Worm (Caenorhabditis elegans): Measurements from ENCODE around the gene rmd-1.

Gene rmd-1

DNA sequence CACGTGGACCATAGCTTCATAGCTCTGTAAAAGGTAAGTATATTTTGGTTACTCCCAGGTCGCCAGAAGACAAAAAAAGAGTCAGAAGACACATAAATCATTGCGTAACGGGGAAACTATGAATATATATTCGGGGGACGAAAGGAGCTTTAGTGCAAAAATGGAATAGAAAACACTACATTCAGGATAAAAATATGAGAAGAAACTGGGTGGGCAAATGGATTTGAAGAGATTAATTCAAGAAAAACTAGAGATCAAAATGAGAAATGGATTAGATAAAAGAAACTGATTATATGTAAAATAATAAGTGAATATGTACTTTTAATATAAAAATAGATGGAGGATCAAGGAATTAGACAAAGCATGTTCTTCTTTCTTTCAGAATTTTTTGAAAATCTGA lies 31.5 kb upstream of the rmd-1 start, which contains the start of gene C07A9.12:
Gene C07A9.12 (minus strand): TSS at position 101 of the 400 bp plus-strand sequence.
- TF ChIP-seq ref-1 (GFP tag; conservative IDR thresholded peaks at IDR 0.05) (no peak), ztf-23 (GFP tag; IDR thresholded peaks at IDR 0.05) (no peak), klf-2 (GFP tag; conservative IDR thresholded peaks at IDR 0.05) (no peak), T22C8.4 (GFP tag; IDR thresholded peaks at IDR 0.05) (no peak), ztf-29 (GFP tag; IDR thresholded peaks at IDR 0.05) (no peak), cog-1 (tag; optimal IDR thresholded peaks at IDR 0.05) (no peak), tab-1 (GFP tag; IDR thresholded peaks at IDR 0.05) (no peak), med-1 (GFP tag; optimal IDR thresholded peaks at IDR 0.05; ENCODE audit: insufficient read depth) (no peak)

- TF ChIP-seq flt-1 (GFP tag; IDR thresholded peaks at IDR 0.05) (no peak), med-1 (GFP tag; optimal IDR thresholded peaks at IDR 0.05; ENCODE audit: insufficient read depth) (no peak), cog-1 (tag; optimal IDR thresholded peaks at IDR 0.05) (no peak), ref-1 (GFP tag; conservative IDR thresholded peaks at IDR 0.05) (no peak), ztf-29 (GFP tag; IDR thresholded peaks at IDR 0.05) (no peak), klf-2 (GFP tag; conservative IDR thresholded peaks at IDR 0.05) (no peak), tab-1 (GFP tag; IDR thresholded peaks at IDR 0.05) (no peak), ztf-23 (GFP tag; IDR thresholded peaks at IDR 0.05) (no peak), T22C8.4 (GFP tag; IDR thresholded peaks at IDR 0.05) (no peak)
Observed at ce11 chrIII:9730407-9730806, 28.5 kb upstream of the rmd-1 start.

DNA sequence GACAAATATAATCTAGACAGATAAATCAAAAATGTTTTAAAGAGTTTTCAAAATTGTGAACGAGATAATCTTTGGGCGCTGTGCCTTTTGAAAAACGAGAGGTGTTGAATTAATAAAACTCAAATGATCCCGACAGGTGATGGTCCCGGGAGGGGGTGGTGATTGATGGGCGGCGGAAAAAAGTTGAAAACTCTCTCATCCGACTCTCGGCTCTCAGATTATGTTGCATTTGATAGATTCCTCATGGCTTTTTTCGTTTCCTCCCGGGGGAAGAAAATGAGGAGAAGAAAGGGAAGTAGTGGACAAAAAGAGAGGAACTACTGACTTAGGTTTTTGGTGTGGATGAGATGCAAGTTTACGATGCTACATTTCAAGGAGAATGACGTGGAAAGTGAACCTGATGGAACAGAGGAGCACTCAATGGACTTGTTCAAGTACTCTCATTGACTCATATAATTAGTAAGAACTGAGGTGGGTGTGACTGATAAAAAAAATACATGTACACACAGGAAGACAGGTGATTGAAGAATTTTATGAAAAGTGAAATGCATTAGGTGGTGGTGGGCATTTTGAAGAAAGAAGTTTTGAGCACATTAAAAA lies 27.5 kb upstream of the rmd-1 start:
- TF ChIP-seq ref-1 (GFP tag; conservative IDR thresholded peaks at IDR 0.05) (no peak), cog-1 (tag; optimal IDR thresholded peaks at IDR 0.05) (no peak)

- no peak for TF ChIP-seq tab-1 (GFP tag; IDR thresholded peaks at IDR 0.05)
- TF ChIP-seq ztf-23 (GFP tag; IDR thresholded peaks at IDR 0.05) = no peak
- no peak for TF ChIP-seq cog-1 (tag; optimal IDR thresholded peaks at IDR 0.05)
- TF ChIP-seq T22C8.4 (GFP tag; IDR thresholded peaks at IDR 0.05) = no peak
- no peak for TF ChIP-seq ztf-29 (GFP tag; IDR thresholded peaks at IDR 0.05)
Observed at ce11 chrIII:9733333-9733732, 25.6 kb upstream of the rmd-1 start.

DNA sequence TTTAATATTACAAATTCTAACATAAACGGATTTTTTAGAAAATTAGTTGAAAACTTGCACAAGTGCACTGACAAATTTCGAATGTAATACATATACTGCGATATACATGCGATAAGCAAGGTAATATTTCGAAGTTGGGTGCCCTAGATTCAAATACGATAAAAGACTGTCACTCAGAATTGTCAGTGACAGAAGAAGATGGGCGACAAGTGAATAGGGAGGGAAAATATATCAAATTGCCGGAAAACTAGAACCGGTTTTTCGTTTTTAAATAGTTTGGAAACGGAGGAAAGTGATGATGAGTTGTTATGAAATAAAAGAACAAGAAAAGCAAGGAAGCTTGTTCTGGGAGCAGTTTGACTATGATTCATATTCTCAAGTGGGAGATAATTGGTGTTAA lies 24.9 kb upstream of the rmd-1 start:
- no peak for TF ChIP-seq med-1 (GFP tag; optimal IDR thresholded peaks at IDR 0.05; ENCODE audit: insufficient read depth)
- TF ChIP-seq ztf-29 (GFP tag; IDR thresholded peaks at IDR 0.05) = no peak
- no peak for TF ChIP-seq tab-1 (GFP tag; IDR thresholded peaks at IDR 0.05)
- no peak for TF ChIP-seq cog-1 (tag; optimal IDR thresholded peaks at IDR 0.05)
- no peak for TF ChIP-seq ref-1 (GFP tag; conservative IDR thresholded peaks at IDR 0.05)
- TF ChIP-seq flt-1 (GFP tag; IDR thresholded peaks at IDR 0.05) = no peak
- TF ChIP-seq T22C8.4 (GFP tag; IDR thresholded peaks at IDR 0.05) = no peak

- no peak for TF ChIP-seq ztf-29 (GFP tag; IDR thresholded peaks at IDR 0.05)
- TF ChIP-seq T22C8.4 (GFP tag; IDR thresholded peaks at IDR 0.05) = no peak
- no peak for TF ChIP-seq med-1 (GFP tag; optimal IDR thresholded peaks at IDR 0.05; ENCODE audit: insufficient read depth)
Observed at ce11 chrIII:9735857-9736256, 23.0 kb upstream of the rmd-1 start, which contains the start of gene dao-6. Gene dao-6, minus strand, starts transcription at chrIII:9736201.

ce11 chrIII:9738954-9739353 lies 19.9 kb upstream of the rmd-1 start, which contains the start of gene hlh-4:
Gene hlh-4, minus strand, starts transcription at chrIII:9739054.
- TF ChIP-seq ztf-29 (GFP tag; IDR thresholded peaks at IDR 0.05) (no peak), med-1 (GFP tag; optimal IDR thresholded peaks at IDR 0.05; ENCODE audit: insufficient read depth) (no peak), ref-1 (GFP tag; conservative IDR thresholded peaks at IDR 0.05) (no peak), T22C8.4 (GFP tag; IDR thresholded peaks at IDR 0.05) (no peak), klf-2 (GFP tag; conservative IDR thresholded peaks at IDR 0.05) (no peak), tab-1 (GFP tag; IDR thresholded peaks at IDR 0.05) (no peak)

ce11 chrIII:9740663-9741062 lies 18.2 kb upstream of the rmd-1 start:
- TF ChIP-seq ztf-29 (GFP tag; IDR thresholded peaks at IDR 0.05) = no peak
- TF ChIP-seq ztf-23 (GFP tag; IDR thresholded peaks at IDR 0.05) = no peak
- no peak for TF ChIP-seq tab-1 (GFP tag; IDR thresholded peaks at IDR 0.05)
- no peak for TF ChIP-seq T22C8.4 (GFP tag; IDR thresholded peaks at IDR 0.05)
- TF ChIP-seq flt-1 (GFP tag; IDR thresholded peaks at IDR 0.05) = no peak
- no peak for TF ChIP-seq klf-2 (GFP tag; conservative IDR thresholded peaks at IDR 0.05)
- TF ChIP-seq cog-1 (tag; optimal IDR thresholded peaks at IDR 0.05) = no peak
- no peak for TF ChIP-seq ref-1 (GFP tag; conservative IDR thresholded peaks at IDR 0.05)
- no peak for TF ChIP-seq med-1 (GFP tag; optimal IDR thresholded peaks at IDR 0.05; ENCODE audit: insufficient read depth)

DNA sequence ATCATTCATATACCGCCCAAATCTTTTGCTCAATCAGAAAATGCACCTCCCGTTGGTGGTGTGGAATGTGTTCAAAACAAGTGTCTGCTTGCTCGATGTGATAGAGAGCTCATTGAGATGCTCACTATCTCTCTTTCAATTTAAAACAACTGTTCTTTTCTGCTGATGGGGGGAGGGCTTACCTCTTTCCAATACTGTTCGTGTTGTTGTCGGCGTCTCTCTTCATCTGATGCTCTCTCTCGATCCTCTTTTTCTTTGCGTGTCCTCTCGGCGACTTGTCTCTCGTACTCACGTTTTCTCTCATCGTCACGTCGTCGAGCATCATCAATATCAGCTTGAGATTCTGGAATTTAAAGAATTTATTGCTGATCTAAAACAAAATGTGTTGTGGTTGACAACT lies 16.9 kb upstream of the rmd-1 start:
- TF ChIP-seq flt-1 (GFP tag; IDR thresholded peaks at IDR 0.05) (no peak), ztf-29 (GFP tag; IDR thresholded peaks at IDR 0.05) (0 out of 2 replicates have a peak, but pooled peaks have one; percentile 38)

DNA sequence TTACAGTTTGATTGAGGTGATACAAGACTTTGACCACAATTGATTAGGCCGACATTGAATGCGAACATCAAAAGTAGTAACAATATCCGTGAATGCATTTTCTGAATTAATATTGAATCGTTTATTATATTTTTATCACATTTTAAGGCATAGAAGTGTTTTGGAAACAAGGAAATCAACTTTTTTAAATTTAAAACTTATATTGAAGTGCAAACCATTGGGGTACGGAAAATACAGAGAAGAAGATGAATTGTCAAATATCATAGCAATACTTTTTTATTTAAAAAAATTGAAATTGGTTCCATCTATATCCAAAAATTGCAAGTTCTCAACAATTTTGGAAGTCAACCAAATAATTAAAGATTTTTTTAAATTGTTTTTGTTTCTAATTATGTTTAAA lies 15.7 kb upstream of the rmd-1 start, which contains the start of gene T05G5.1:
Gene T05G5.1 (minus strand): TSS at position 101 of the 400 bp plus-strand sequence.
- TF ChIP-seq ztf-29 (GFP tag; IDR thresholded peaks at IDR 0.05) (no peak), ztf-23 (GFP tag; IDR thresholded peaks at IDR 0.05) (no peak), med-1 (GFP tag; optimal IDR thresholded peaks at IDR 0.05; ENCODE audit: insufficient read depth) (no peak), tab-1 (GFP tag; IDR thresholded peaks at IDR 0.05) (no peak), klf-2 (GFP tag; conservative IDR thresholded peaks at IDR 0.05) (no peak), flt-1 (GFP tag; IDR thresholded peaks at IDR 0.05) (no peak), cog-1 (tag; optimal IDR thresholded peaks at IDR 0.05) (no peak), T22C8.4 (GFP tag; IDR thresholded peaks at IDR 0.05) (no peak), ref-1 (GFP tag; conservative IDR thresholded peaks at IDR 0.05) (no peak)

ce11 chrIII:9744525-9744924 lies 14.4 kb upstream of the rmd-1 start:
- no peak for TF ChIP-seq klf-2 (GFP tag; conservative IDR thresholded peaks at IDR 0.05)
- TF ChIP-seq ztf-23 (GFP tag; IDR thresholded peaks at IDR 0.05) = no peak
- TF ChIP-seq tab-1 (GFP tag; IDR thresholded peaks at IDR 0.05) = no peak
- no peak for TF ChIP-seq flt-1 (GFP tag; IDR thresholded peaks at IDR 0.05)
- no peak for TF ChIP-seq T22C8.4 (GFP tag; IDR thresholded peaks at IDR 0.05)
- TF ChIP-seq ref-1 (GFP tag; conservative IDR thresholded peaks at IDR 0.05) = no peak; the same call in 1 of the 2 replicates
- TF ChIP-seq med-1 (GFP tag; optimal IDR thresholded peaks at IDR 0.05; ENCODE audit: insufficient read depth) = no peak
- TF ChIP-seq cog-1 (tag; optimal IDR thresholded peaks at IDR 0.05) = no peak
- no peak for TF ChIP-seq ztf-29 (GFP tag; IDR thresholded peaks at IDR 0.05)

Measured in whole organism, midembryonic.